Worm (Caenorhabditis elegans) whole organism, L1 larva: ENCODE measurements around the gene F41E6.17.

ENCODE experiments used
- C04F5.9 ChIP-seq: sonication (generic microtip); optimal IDR thresholded peaks from 2 replicates; lab custom pipeline; 2016; ENCODE audit warnings: missing genetic modification characterization, missing compliant biosample characterization
- C34B4.2 ChIP-seq: sonication (generic microtip); optimal IDR thresholded peaks from 2 replicates; lab custom pipeline; 2017; ENCODE audit warnings: mild to moderate bottlenecking, missing genetic modification characterization, missing compliant biosample characterization
- F16B12.6 ChIP-seq: fragments of 150-350 bp; optimal IDR thresholded peaks from 2 replicates; lab custom pipeline; 2014; ENCODE audit warnings: missing biosample characterization, missing genetic modification characterization
- aha-1 ChIP-seq: fragments of 150-350 bp; optimal IDR thresholded peaks from 2 replicates; lab custom pipeline; 2014; ENCODE audit warnings: missing biosample characterization, missing genetic modification characterization
- blmp-1 ChIP-seq: fragments of 150-350 bp; optimal IDR thresholded peaks from 2 replicates; lab custom pipeline; 2014; ENCODE audit warnings: missing biosample characterization, missing genetic modification characterization
- ceh-8 ChIP-seq: fragments of 200-800 bp; sonication (Bioruptor generic); optimal IDR thresholded peaks from 2 replicates; lab custom pipeline; 2018; ENCODE audit warnings: mild to moderate bottlenecking, missing genetic modification characterization, moderate library complexity, missing compliant biosample characterization
- ceh-90 ChIP-seq: sonication (generic microtip); optimal IDR thresholded peaks from 2 replicates; lab custom pipeline; 2016; ENCODE audit warnings: missing genetic modification characterization, missing compliant biosample characterization
- ces-1 ChIP-seq: fragments of 150-350 bp; optimal IDR thresholded peaks from 2 replicates; lab custom pipeline; 2014; ENCODE audit warnings: missing biosample characterization, missing genetic modification reagents, missing genetic modification characterization
- dpl-1 ChIP-seq, 3 experiments: fragments of 150-350 bp in 2 of 3; sonication (generic microtip) in 1 of 3; optimal IDR thresholded peaks; 2 replicates each; lab custom pipeline; 2014 to 2017; ENCODE audit warnings: missing biosample characterization in 3 of 3, missing genetic modification characterization in 3 of 3, missing genetic modification reagents in 3 of 3
- efl-1 ChIP-seq, 4 experiments: fragments of 150-350 bp; optimal IDR thresholded peaks in 3 of 4; peaks in 1 of 4; 1 replicate in 1 of 4; 2 replicates in 3 of 4; lab custom pipeline; 2014; ENCODE audit warnings: missing biosample characterization in 2 of 4, missing genetic modification characterization in 2 of 4, missing genetic modification reagents in 2 of 4
- egl-27 ChIP-seq, 2 experiments: fragments of 150-350 bp in 1 of 2; sonication (generic microtip); optimal IDR thresholded peaks; 3 replicates each; lab custom pipeline; 2017 to 2018; ENCODE audit warnings: missing biosample characterization in 2 of 2, missing genetic modification characterization in 2 of 2, missing genetic modification reagents in 2 of 2
- elt-2 ChIP-seq: sonication (generic microtip); optimal IDR thresholded peaks from 2 replicates; lab custom pipeline; 2016; ENCODE audit warnings: missing genetic modification characterization, mild to moderate bottlenecking, inconsistent platforms, missing compliant biosample characterization, missing genetic modification reagents
- ets-5 ChIP-seq: fragments of 200-800 bp; sonication (Bioruptor generic); IDR thresholded peaks from 2 replicates; pipeline ENCODE4 v1.3.6; 2022; ENCODE audit warnings: missing genetic modification characterization, missing compliant biosample characterization
- fkh-10 ChIP-seq: sonication (generic microtip); optimal IDR thresholded peaks from 2 replicates; lab custom pipeline; 2017; ENCODE audit warnings: missing biosample characterization, missing genetic modification reagents, missing genetic modification characterization
- fkh-4 ChIP-seq: sonication (generic microtip); optimal IDR thresholded peaks from 2 replicates; lab custom pipeline; 2016; ENCODE audit warnings: missing compliant biosample characterization, missing genetic modification characterization, borderline replicate concordance
- fkh-8 ChIP-seq: sonication (generic microtip); optimal IDR thresholded peaks from 2 replicates; lab custom pipeline; 2016; ENCODE audit warnings: mild to moderate bottlenecking, missing genetic modification characterization, missing compliant biosample characterization
- fos-1 ChIP-seq: fragments of 150-350 bp; optimal IDR thresholded peaks from 2 replicates; lab custom pipeline; 2014; ENCODE audit warnings: missing biosample characterization, missing genetic modification characterization
- grh-1 ChIP-seq: fragments of 200-800 bp; sonication (Bioruptor generic); IDR thresholded peaks from 2 replicates; pipeline ENCODE4 v1.3.6; 2022; ENCODE audit warnings: missing genetic modification reagents, missing genetic modification characterization, missing compliant biosample characterization
- hlh-4 ChIP-seq: sonication (generic microtip); optimal IDR thresholded peaks from 2 replicates; lab custom pipeline; 2016; ENCODE audit warnings: mild to moderate bottlenecking, missing genetic modification characterization, missing compliant biosample characterization
- hpl-2 ChIP-seq: fragments of 150-350 bp; optimal IDR thresholded peaks from 2 replicates; lab custom pipeline; 2014; ENCODE audit warnings: missing biosample characterization, missing genetic modification reagents, missing genetic modification characterization
- irx-1 ChIP-seq: sonication (generic microtip); optimal IDR thresholded peaks from 2 replicates; lab custom pipeline; 2016; ENCODE audit warnings: missing genetic modification characterization, missing compliant biosample characterization
- isw-1 ChIP-seq: fragments of 200-800 bp; sonication (Bioruptor generic); IDR thresholded peaks from 2 replicates; pipeline ENCODE4 v1.3.6; 2022; ENCODE audit warnings: missing genetic modification characterization, missing compliant biosample characterization
- lin-13 ChIP-seq: fragments of 150-350 bp; optimal IDR thresholded peaks from 2 replicates; lab custom pipeline; 2014; ENCODE audit warnings: missing biosample characterization, missing genetic modification reagents, missing genetic modification characterization
- lin-14 ChIP-seq: fragments of 200-800 bp; sonication (Bioruptor generic); optimal IDR thresholded peaks from 2 replicates; lab custom pipeline; 2018; ENCODE audit warnings: mild to moderate bottlenecking, missing genetic modification characterization, moderate library complexity, missing compliant biosample characterization
- lin-15B ChIP-seq: fragments of 150-350 bp; sonication (generic microtip); optimal IDR thresholded peaks from 3 replicates; lab custom pipeline; 2014; ENCODE audit warnings: missing biosample characterization, missing genetic modification characterization
- lin-39 ChIP-seq: fragments of 150-350 bp; optimal IDR thresholded peaks from 2 replicates; lab custom pipeline; 2014; ENCODE audit warnings: missing biosample characterization, missing genetic modification reagents, missing genetic modification characterization
- lsy-2 ChIP-seq, 2 experiments: fragments of 150-350 bp; optimal IDR thresholded peaks; 2 replicates each; lab custom pipeline; 2014; ENCODE audit warnings: missing biosample characterization in 2 of 2, missing genetic modification characterization in 2 of 2
- mab-9 ChIP-seq: fragments of 200-800 bp; sonication (Bioruptor generic); IDR thresholded peaks from 2 replicates; pipeline ENCODE4 v1.3.6; 2022; ENCODE audit warnings: missing genetic modification reagents, missing genetic modification characterization, missing compliant biosample characterization
- nhr-19 ChIP-seq: fragments of 200-800 bp; sonication (Bioruptor generic); conservative IDR thresholded peaks from 2 replicates; pipeline ENCODE4 v1.3.6; 2022; ENCODE audit warnings: missing genetic modification characterization, missing compliant biosample characterization
- nhr-237 ChIP-seq: fragments of 150-350 bp; optimal IDR thresholded peaks from 2 replicates; lab custom pipeline; 2014; ENCODE audit warnings: missing biosample characterization, missing genetic modification characterization
- nhr-28 ChIP-seq: fragments of 150-350 bp; optimal IDR thresholded peaks from 2 replicates; lab custom pipeline; 2014; ENCODE audit warnings: missing biosample characterization, missing genetic modification characterization
- nhr-47 ChIP-seq: sonication (generic microtip); optimal IDR thresholded peaks from 2 replicates; lab custom pipeline; 2016; ENCODE audit warnings: mild to moderate bottlenecking, missing genetic modification characterization, moderate library complexity, missing compliant biosample characterization
- nhr-71 ChIP-seq: sonication (generic microtip); optimal IDR thresholded peaks from 2 replicates; lab custom pipeline; 2016; ENCODE audit warnings: mild to moderate bottlenecking, missing genetic modification characterization, moderate library complexity, missing compliant biosample characterization
- nhr-90 ChIP-seq: sonication (generic microtip); optimal IDR thresholded peaks from 2 replicates; lab custom pipeline; 2016; ENCODE audit warnings: mild to moderate bottlenecking, missing genetic modification characterization, missing compliant biosample characterization; ENCODE audit not compliant: poor library complexity
- pax-3 ChIP-seq: fragments of 200-800 bp; sonication (Bioruptor generic); optimal IDR thresholded peaks from 2 replicates; lab custom pipeline; 2018; ENCODE audit warnings: mild to moderate bottlenecking, missing genetic modification characterization, moderate library complexity, missing compliant biosample characterization
- skn-1 ChIP-seq: fragments of 150-350 bp; optimal IDR thresholded peaks from 2 replicates; lab custom pipeline; 2014; ENCODE audit warnings: missing biosample characterization, missing genetic modification characterization
- snpc-4 ChIP-seq: fragments of 150-350 bp; optimal IDR thresholded peaks from 2 replicates; lab custom pipeline; 2014; ENCODE audit warnings: missing biosample characterization, missing genetic modification characterization
- snu-23 ChIP-seq: sonication (generic microtip); optimal IDR thresholded peaks from 2 replicates; lab custom pipeline; 2016; ENCODE audit warnings: missing genetic modification characterization, missing compliant biosample characterization
- sox-4 ChIP-seq: sonication (generic microtip); optimal IDR thresholded peaks from 2 replicates; lab custom pipeline; 2016; ENCODE audit warnings: missing genetic modification characterization, missing compliant biosample characterization
- sptf-1 ChIP-seq: fragments of 150-350 bp; optimal IDR thresholded peaks from 2 replicates; lab custom pipeline; 2014; ENCODE audit warnings: missing biosample characterization, missing genetic modification characterization
- sup-37 ChIP-seq: fragments of 200-800 bp; sonication (Bioruptor generic); optimal IDR thresholded peaks from 2 replicates; lab custom pipeline; 2018; ENCODE audit warnings: mild to moderate bottlenecking, missing genetic modification characterization, missing compliant biosample characterization
- tbx-2 ChIP-seq: sonication (generic microtip); optimal IDR thresholded peaks from 2 replicates; lab custom pipeline; 2016; ENCODE audit warnings: missing genetic modification characterization, missing compliant biosample characterization
- tlp-1 ChIP-seq: fragments of 150-350 bp; optimal IDR thresholded peaks from 2 replicates; lab custom pipeline; 2014; ENCODE audit warnings: missing biosample characterization, missing genetic modification characterization
- unc-130 ChIP-seq: fragments of 150-350 bp; optimal IDR thresholded peaks from 2 replicates; lab custom pipeline; 2017; ENCODE audit warnings: missing biosample characterization, missing genetic modification characterization, inconsistent platforms
- unc-30 ChIP-seq: sonication (generic microtip); optimal IDR thresholded peaks from 2 replicates; lab custom pipeline; 2017; ENCODE audit warnings: missing biosample characterization, missing genetic modification characterization
- unc-62 ChIP-seq: fragments of 150-350 bp; optimal IDR thresholded peaks from 2 replicates; lab custom pipeline; 2014; ENCODE audit warnings: missing biosample characterization, missing genetic modification reagents, missing genetic modification characterization
- unc-86 ChIP-seq: sonication (generic microtip); optimal IDR thresholded peaks from 2 replicates; lab custom pipeline; 2016; ENCODE audit warnings: missing genetic modification characterization, missing compliant biosample characterization
- unc-98 ChIP-seq: fragments of 200-800 bp; sonication (Bioruptor generic); IDR thresholded peaks from 2 replicates; pipeline ENCODE4 v1.3.6; 2022; ENCODE audit warnings: missing genetic modification characterization, missing compliant biosample characterization
- xbp-1 ChIP-seq: sonication (generic microtip); optimal IDR thresholded peaks from 2 replicates; lab custom pipeline; 2016; ENCODE audit warnings: missing genetic modification characterization, missing compliant biosample characterization
- zag-1 ChIP-seq: fragments of 150-350 bp; optimal IDR thresholded peaks from 2 replicates; lab custom pipeline; 2014; ENCODE audit warnings: missing biosample characterization, missing genetic modification characterization
- zip-4 ChIP-seq: fragments of 200-800 bp; sonication (Bioruptor generic); optimal IDR thresholded peaks from 2 replicates; lab custom pipeline; 2018; ENCODE audit warnings: mild to moderate bottlenecking, missing genetic modification characterization, moderate library complexity, missing compliant biosample characterization
- ztf-11 ChIP-seq, 2 experiments: sonication (generic microtip); optimal IDR thresholded peaks; 2 replicates each; lab custom pipeline; 2016 to 2017; ENCODE audit warnings: missing genetic modification characterization in 2 of 2, missing biosample characterization in 1 of 2, missing compliant biosample characterization in 1 of 2

F41E6.17 gene

DNA sequence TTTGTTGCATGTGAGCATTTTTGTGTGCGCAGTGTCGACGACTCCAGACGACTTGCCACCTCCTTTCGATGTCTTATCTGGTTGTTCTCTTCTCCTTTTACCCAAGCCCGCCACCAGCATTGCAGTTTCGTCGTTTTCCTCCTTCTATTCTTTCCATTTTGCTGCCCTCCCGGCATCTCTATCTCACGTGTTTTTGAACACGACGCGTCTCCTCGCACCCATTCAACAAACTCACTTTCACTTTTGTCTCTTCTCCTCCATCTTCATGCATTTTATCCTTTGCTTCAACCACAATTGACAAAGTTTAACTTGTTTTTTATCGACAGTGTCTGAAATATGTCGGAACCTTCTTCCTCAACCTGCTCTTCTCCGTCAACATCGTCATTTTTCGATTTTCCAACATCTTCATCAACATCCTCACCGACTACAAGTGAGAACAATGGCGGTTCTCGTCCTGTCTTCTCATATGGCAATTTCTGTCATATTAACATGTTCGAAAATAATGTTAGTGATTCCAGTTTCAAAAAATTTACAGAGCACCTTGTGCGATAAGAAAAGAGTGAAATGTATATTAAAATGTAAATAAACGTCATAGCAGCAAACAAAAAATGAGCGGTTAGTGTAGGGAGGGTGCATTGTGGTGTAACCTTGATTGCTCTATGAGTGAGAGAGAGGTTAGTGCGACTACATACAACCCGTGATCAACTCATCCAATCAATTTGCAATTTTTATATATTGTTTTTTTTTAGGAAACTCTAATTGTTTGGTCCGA lies 13.1 kb upstream of the F41E6.17 start, which contains the start of gene fip-4 (continued):
- TF ChIP-seq F16B12.6 (tag; lab: Kevin White, UChicago), result no peak
- no peak for TF ChIP-seq skn-1
- TF ChIP-seq unc-30 (tag; lab: Kevin White, UChicago), result no peak
- TF ChIP-seq hpl-2 (GFP tag; lab: Kevin White, UChicago), result no peak
- TF ChIP-seq ets-5, result no peak
- TF ChIP-seq lsy-2 (tag; optimal IDR thresholded peaks at IDR 0.05; lab: Kevin White, UChicago), result peak; percentile 6 to 30
- no peak for TF ChIP-seq nhr-28 (tag; lab: Kevin White, UChicago)
- TF ChIP-seq unc-98 (GFP tag; lab: Robert Waterston, UW), result no peak
- TF ChIP-seq ceh-90, result no peak
- TF ChIP-seq C04F5.9 (tag; lab: Kevin White, UChicago), result no peak
- TF ChIP-seq irx-1 (tag; lab: Kevin White, UChicago), result peak; percentile 7
- TF ChIP-seq fkh-10 (GFP tag; lab: Kevin White, UChicago), result no peak
- TF ChIP-seq ztf-11 (tag; optimal IDR thresholded peaks at IDR 0.05; lab: Kevin White, UChicago), result peak in 1 of 2 experiments; percentile 2
- peak; percentile 59 for TF ChIP-seq unc-130 (tag; lab: Kevin White, UChicago)
- TF ChIP-seq elt-2, result peak; percentile 60
- no peak for TF ChIP-seq C34B4.2 (tag; lab: Kevin White, UChicago)
- peak; percentile 52 for TF ChIP-seq nhr-71 (tag; lab: Kevin White, UChicago)
- no peak for TF ChIP-seq ces-1
- no peak for TF ChIP-seq egl-27 (tag; optimal IDR thresholded peaks at IDR 0.05; lab: Kevin White, UChicago)
- TF ChIP-seq zip-4 (GFP tag; lab: Kevin White, UChicago), result no peak
- TF ChIP-seq sox-4 (tag; lab: Kevin White, UChicago), result no peak
- peak; percentile 83 for TF ChIP-seq lin-14 (GFP tag; lab: Kevin White, UChicago)
- TF ChIP-seq grh-1 (GFP tag; lab: Robert Waterston, UW), result 0 out of 2 replicates have a peak, but pooled peaks have one; percentile 42
- no peak for TF ChIP-seq lin-39 (tag; lab: Kevin White, UChicago)
- no peak for TF ChIP-seq mab-9
- TF ChIP-seq nhr-47 (tag; lab: Kevin White, UChicago), result peak; percentile 43
- TF ChIP-seq lin-13, result no peak
- TF ChIP-seq nhr-237, result no peak
- no peak for TF ChIP-seq pax-3 (tag; lab: Kevin White, UChicago)
- TF ChIP-seq ceh-8 (GFP tag; lab: Kevin White, UChicago), result no peak
- peak; percentile 56 for TF ChIP-seq snu-23 (GFP tag; lab: Kevin White, UChicago)
- no peak for TF ChIP-seq unc-62 (GFP tag; lab: Kevin White, UChicago)
- TF ChIP-seq unc-86 (tag; lab: Kevin White, UChicago), result no peak
- no peak for TF ChIP-seq hlh-4 (tag; lab: Kevin White, UChicago)
- TF ChIP-seq xbp-1, result no peak
- no peak for TF ChIP-seq zag-1 (tag; lab: Kevin White, UChicago)
- TF ChIP-seq efl-1 (optimal IDR thresholded peaks at IDR 0.05; lab: Kevin White, UChicago), result no peak
- TF ChIP-seq efl-1 (GFP tag; optimal IDR thresholded peaks at IDR 0.05 in 1 of 2; lab: Kevin White, UChicago), result peak in 1 of 2 experiments; percentile 80
- no peak for TF ChIP-seq aha-1 (tag; lab: Kevin White, UChicago)
- no peak for TF ChIP-seq isw-1 (GFP tag; lab: Robert Waterston, UW)
- TF ChIP-seq sptf-1, result no peak
- no peak for TF ChIP-seq fos-1 (tag; lab: Kevin White, UChicago)
- TF ChIP-seq tlp-1 (tag; lab: Kevin White, UChicago), result no peak
- TF ChIP-seq nhr-19 (GFP tag; lab: Robert Waterston, UW), result peak; percentile 63
- TF ChIP-seq blmp-1, result peak; percentile 99
- TF ChIP-seq sup-37, result no peak
- no peak for TF ChIP-seq snpc-4
- no peak for TF ChIP-seq lin-15B (tag; lab: Kevin White, UChicago)
- peak; percentile 26 for TF ChIP-seq nhr-90 (tag; lab: Kevin White, UChicago)
- no peak for TF ChIP-seq tbx-2 (tag; lab: Kevin White, UChicago)
- TF ChIP-seq fkh-8 (tag; lab: Kevin White, UChicago), result no peak
- no peak for TF ChIP-seq fkh-4
- TF ChIP-seq dpl-1 (GFP tag; optimal IDR thresholded peaks at IDR 0.05; lab: Kevin White, UChicago), result peak in 1 of 3 experiments; percentile 2
